4 fruit fly cellular contexts compared by ENCODE assay signal in the genomic region with DNA sequence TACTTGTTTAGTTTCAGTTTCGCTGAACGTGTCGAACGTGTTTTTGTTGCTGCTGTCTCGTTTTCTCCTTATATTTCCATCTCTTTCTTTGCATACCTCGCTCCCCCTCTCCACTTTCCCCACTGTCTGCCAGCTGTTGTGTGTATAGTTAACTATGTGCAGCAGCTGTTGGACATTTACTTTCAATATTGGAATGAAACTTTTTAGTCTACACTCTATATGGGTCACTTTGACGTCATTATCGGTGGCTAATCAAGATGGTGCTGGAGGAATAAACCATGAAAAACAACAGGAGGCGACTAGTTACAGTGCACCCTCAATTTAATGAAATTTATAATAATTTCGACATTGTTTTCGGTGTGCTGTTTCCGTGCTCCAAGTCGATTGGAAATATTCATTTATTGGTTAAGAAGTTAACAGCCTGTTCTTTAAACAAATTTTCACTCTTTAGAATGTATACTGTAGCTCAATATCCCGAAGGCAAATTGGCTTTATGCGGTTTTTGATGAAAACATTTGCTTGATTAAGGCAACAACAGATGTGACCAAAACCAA.
TF ChIP-seq lines count a peak whose summit lies in the region.

No protein-coding gene starts in this region.

- no peak for TF ChIP-seq CTCF in whole organism, embryonic (GFP tag; optimal IDR thresholded peaks at IDR 0.05; lab: Kevin White, UChicago)

TF ChIP-seq in whole organism, embryonic, 481 proteins besides CTCF, POLR2A, EP300 and RAD21 (continues in another document):
- TF ChIP-seq abd-A (tag; optimal IDR thresholded peaks at IDR 0.05; lab: Kevin White, UChicago), result peak; percentile 17
- peak; percentile 25; the same call in 1 of the 2 replicates for TF ChIP-seq H2.0 (GFP tag; IDR thresholded peaks at IDR 0.05; lab: Robert Waterston, UW)
- peak; percentile 3 for TF ChIP-seq Chrac-16 (GFP tag; optimal IDR thresholded peaks at IDR 0.05; lab: Kevin White, UChicago)
- TF ChIP-seq phol (tag; optimal IDR thresholded peaks at IDR 0.05; lab: Kevin White, UChicago), result peak; percentile 49
- 0 out of 4 replicates have a peak, but pooled peaks have one; percentile 39 for TF ChIP-seq Gug (GFP tag; IDR thresholded peaks at IDR 0.05; lab: Robert Waterston, UW)
- peak; percentile 48 for TF ChIP-seq CG2678 (tag; optimal IDR thresholded peaks at IDR 0.05; lab: Kevin White, UChicago)
- peak; percentile 31 for TF ChIP-seq fd64A (GFP tag; optimal IDR thresholded peaks at IDR 0.05; lab: Kevin White, UChicago)
- peak; percentile 56; the same call in 2 of the 3 replicates for TF ChIP-seq CG17361 (GFP tag; IDR thresholded peaks at IDR 0.05; lab: Robert Waterston, UW)
- TF ChIP-seq stwl (tag; optimal IDR thresholded peaks at IDR 0.05; lab: Kevin White, UChicago), result no peak
- peak; percentile 55 for TF ChIP-seq dmrt99B (tag; optimal IDR thresholded peaks at IDR 0.05; lab: Kevin White, UChicago)
- 0 out of 2 replicates have a peak, but pooled peaks have one; percentile 14 for TF ChIP-seq dati (GFP tag; IDR thresholded peaks at IDR 0.05; lab: Robert Waterston, UW)
- TF ChIP-seq CG4707 (GFP tag; optimal IDR thresholded peaks at IDR 0.05; lab: Kevin White, UChicago), result peak; percentile 49
- 0 out of 2 replicates have a peak, but pooled peaks have one; percentile 30 for TF ChIP-seq CG4404 (GFP tag; IDR thresholded peaks at IDR 0.05; lab: Robert Waterston, UW)
- TF ChIP-seq trem (tag; optimal IDR thresholded peaks at IDR 0.05; lab: Kevin White, UChicago), result no peak
- 0 out of 2 replicates have a peak, but pooled peaks have one; percentile 33 for TF ChIP-seq stc (GFP tag; IDR thresholded peaks at IDR 0.05; lab: Robert Waterston, UW)
- peak; percentile 91 for TF ChIP-seq sd (tag; optimal IDR thresholded peaks at IDR 0.05; lab: Kevin White, UChicago)
- TF ChIP-seq B-H1 (GFP tag; IDR thresholded peaks at IDR 0.05; lab: Robert Waterston, UW), result 0 out of 3 replicates have a peak, but pooled peaks have one; percentile 22
- TF ChIP-seq Sry-δ (GFP tag; optimal IDR thresholded peaks at IDR 0.05; lab: Kevin White, UChicago), result peak; percentile 12
- peak; percentile 11 for TF ChIP-seq CG2120 (GFP tag; optimal IDR thresholded peaks at IDR 0.05; lab: Kevin White, UChicago)

TF ChIP-seq in whole organism, prepupa, 60 proteins besides CTCF, POLR2A, EP300 and RAD21 (continues in another document):
- TF ChIP-seq cyc (GFP tag; optimal IDR thresholded peaks at IDR 0.05; lab: Kevin White, UChicago) (peak; percentile 20), CG4318 (GFP tag; optimal IDR thresholded peaks at IDR 0.05; lab: Kevin White, UChicago) (no peak), CG6276 (GFP tag; optimal IDR thresholded peaks at IDR 0.05; lab: Kevin White, UChicago) (no peak), CG11902 (GFP tag; optimal IDR thresholded peaks at IDR 0.05; lab: Kevin White, UChicago) (no peak), CG6792 (GFP tag; optimal IDR thresholded peaks at IDR 0.05; lab: Kevin White, UChicago) (no peak), Hr4 (GFP tag; optimal IDR thresholded peaks at IDR 0.05; lab: Kevin White, UChicago) (peak; percentile 28), pdm3 (GFP tag; optimal IDR thresholded peaks at IDR 0.05; lab: Kevin White, UChicago) (peak; percentile 20), CG9139 (GFP tag; optimal IDR thresholded peaks at IDR 0.05; lab: Kevin White, UChicago) (no peak), CG15336 (GFP tag; IDR thresholded peaks at IDR 0.05; lab: Robert Waterston, UW) (0 out of 2 replicates have a peak, but pooled peaks have one; percentile 37), Hr39 (GFP tag; optimal IDR thresholded peaks at IDR 0.05; lab: Kevin White, UChicago) (no peak), Eip78C (GFP tag; lab: Kevin White, UChicago) (peak; percentile 86), topi (GFP tag; optimal IDR thresholded peaks at IDR 0.05; lab: Kevin White, UChicago) (peak; percentile 8), Lpt (GFP tag; optimal IDR thresholded peaks at IDR 0.05; lab: Kevin White, UChicago) (no peak), acj6 (GFP tag; optimal IDR thresholded peaks at IDR 0.05; lab: Kevin White, UChicago) (no peak), Sox14 (GFP tag; optimal IDR thresholded peaks at IDR 0.05; lab: Kevin White, UChicago) (no peak), CG3919 (GFP tag; optimal IDR thresholded peaks at IDR 0.05; lab: Kevin White, UChicago) (peak; percentile 17), ss (GFP tag; optimal IDR thresholded peaks at IDR 0.05; lab: Kevin White, UChicago) (no peak), CG32006 (GFP tag; optimal IDR thresholded peaks at IDR 0.05; lab: Kevin White, UChicago) (peak; percentile 13), achi (GFP tag; optimal IDR thresholded peaks at IDR 0.05; lab: Kevin White, UChicago) (no peak), salr (GFP tag; optimal IDR thresholded peaks at IDR 0.05; lab: Kevin White, UChicago) (no peak), Hr38 (GFP tag; optimal IDR thresholded peaks at IDR 0.05; lab: Kevin White, UChicago) (no peak), net (GFP tag; optimal IDR thresholded peaks at IDR 0.05; lab: Kevin White, UChicago) (peak; percentile 9)

TF ChIP-seq in whole organism, pupa, 21 proteins besides CTCF, POLR2A, EP300 and RAD21:
- TF ChIP-seq Pif1A (GFP tag; optimal IDR thresholded peaks at IDR 0.05; lab: Kevin White, UChicago) (peak; percentile 28), CG32121 (GFP tag; IDR thresholded peaks at IDR 0.05; lab: Robert Waterston, UW) (no peak), EcR (GFP tag; optimal IDR thresholded peaks at IDR 0.05; lab: Kevin White, UChicago) (peak; percentile 2), CG17806 (tag; optimal IDR thresholded peaks at IDR 0.05; lab: Kevin White, UChicago) (peak; percentile 15), CG8301 (tag; optimal IDR thresholded peaks at IDR 0.05; lab: Kevin White, UChicago) (no peak)
TF ChIP-seq in whole organism, pupa: peak in this region for 3.

TF ChIP-seq in whole organism, wandering third instar larva, 38 proteins besides CTCF, POLR2A, EP300 and RAD21:
- no peak for TF ChIP-seq brk (GFP tag; optimal IDR thresholded peaks at IDR 0.05; lab: Kevin White, UChicago)
- peak; percentile 2 for TF ChIP-seq h (GFP tag; optimal IDR thresholded peaks at IDR 0.05; lab: Kevin White, UChicago)
- no peak for TF ChIP-seq woc (GFP tag; optimal IDR thresholded peaks at IDR 0.05; lab: Kevin White, UChicago)
